Fruit fly (Drosophila melanogaster) whole organism, wandering third instar larva: ENCODE results near the gene CG15930.

Experiments used
- Abd-B ChIP-seq: fragments of >200 bp; optimal IDR thresholded peaks from 2 replicates; lab custom pipeline; 2017; ENCODE audit warnings: missing biosample characterization, missing genetic modification characterization
- CG32264 ChIP-seq: fragments of 200-800 bp; sonication (Bioruptor generic); optimal IDR thresholded peaks from 2 replicates; lab custom pipeline; 2016; ENCODE audit warnings: missing biosample characterization, missing genetic modification characterization
- CG9705 ChIP-seq: fragments of 200-800 bp; sonication (Bioruptor generic); optimal IDR thresholded peaks from 2 replicates; lab custom pipeline; 2018; ENCODE audit warnings: missing biosample characterization, mild to moderate bottlenecking, missing genetic modification characterization
- CrebA ChIP-seq: fragments of 200-800 bp; sonication (Bioruptor generic); optimal IDR thresholded peaks from 2 replicates; lab custom pipeline; 2016; ENCODE audit warnings: missing biosample characterization, mild to moderate bottlenecking, missing genetic modification characterization, borderline replicate concordance
- Dfd ChIP-seq: fragments of >200 bp; optimal IDR thresholded peaks from 2 replicates; lab custom pipeline; 2017; ENCODE audit warnings: missing biosample characterization, missing genetic modification characterization
- Dif ChIP-seq: fragments of 200-275, 200-300 bp; sonication (Bioruptor generic); optimal IDR thresholded peaks from 2 replicates; lab custom pipeline; 2018; ENCODE audit warnings: missing biosample characterization, missing genetic modification characterization; ENCODE audit not compliant: partially characterized antibody
- GATAd ChIP-seq: sonication (Bioruptor generic); optimal IDR thresholded peaks from 2 replicates; lab custom pipeline; 2016; ENCODE audit warnings: missing biosample characterization, missing genetic modification characterization
- HLH106 ChIP-seq: fragments of 200-800 bp; optimal IDR thresholded peaks from 3 replicates; lab custom pipeline; 2019; ENCODE audit warnings: missing biosample characterization, mild to moderate bottlenecking, missing genetic modification characterization, moderate library complexity
- Hnf4 ChIP-seq: fragments of 200-800 bp; sonication (Bioruptor generic); optimal IDR thresholded peaks from 2 replicates; lab custom pipeline; 2016; ENCODE audit warnings: missing biosample characterization, mild to moderate bottlenecking, missing genetic modification characterization
- Hr78 ChIP-seq: fragments of >200 bp; optimal IDR thresholded peaks from 2 replicates; lab custom pipeline; 2017; ENCODE audit warnings: missing biosample characterization, missing genetic modification characterization
- Hr83 ChIP-seq: fragments of 200-300 bp; sonication (Bioruptor generic); optimal IDR thresholded peaks from 2 replicates; lab custom pipeline; 2016; ENCODE audit warnings: missing biosample characterization, mild to moderate bottlenecking, missing genetic modification characterization, moderate library complexity; ENCODE audit not compliant: poor library complexity, severe bottlenecking
- Jra ChIP-seq: sonication (Bioruptor generic); optimal IDR thresholded peaks from 2 replicates; lab custom pipeline; 2016; ENCODE audit warnings: missing biosample characterization, missing genetic modification characterization
- Mio ChIP-seq: sonication (Bioruptor generic); optimal IDR thresholded peaks from 2 replicates; lab custom pipeline; 2016; ENCODE audit warnings: missing biosample characterization, missing genetic modification characterization
- Myc ChIP-seq: fragments of >200 bp; optimal IDR thresholded peaks from 2 replicates; lab custom pipeline; 2017
- N ChIP-seq: fragments of >200 bp; optimal IDR thresholded peaks from 2 replicates; lab custom pipeline; 2018; ENCODE audit warnings: missing biosample characterization, missing external identifiers, missing genetic modification characterization
- OdsH ChIP-seq: fragments of 200-800 bp; sonication (Bioruptor generic); optimal IDR thresholded peaks from 2 replicates; lab custom pipeline; 2016; ENCODE audit warnings: missing biosample characterization, mild to moderate bottlenecking, missing genetic modification characterization
- Sp1 ChIP-seq: fragments of 200-800 bp; sonication (Bioruptor generic); optimal IDR thresholded peaks from 3 replicates; lab custom pipeline; 2019; ENCODE audit warnings: missing biosample characterization, mild to moderate bottlenecking, missing genetic modification characterization, moderate library complexity
- Vsx2 ChIP-seq: fragments of 200-300, 225-300 bp; sonication (Bioruptor generic); optimal IDR thresholded peaks from 2 replicates; lab custom pipeline; 2018; ENCODE audit warnings: missing biosample characterization, missing genetic modification characterization; ENCODE audit not compliant: partially characterized antibody
- br ChIP-seq: fragments of 200-800 bp; sonication (Bioruptor generic); optimal IDR thresholded peaks from 2 replicates; lab custom pipeline; 2016; ENCODE audit warnings: missing biosample characterization, missing genetic modification characterization
- brk ChIP-seq: fragments of 200-800 bp; sonication (Bioruptor generic); optimal IDR thresholded peaks from 2 replicates; lab custom pipeline; 2016; ENCODE audit warnings: missing biosample characterization, mild to moderate bottlenecking, missing genetic modification characterization
- dl ChIP-seq, 2 experiments: fragments of 175-275, 200-275 bp in 1 of 2; fragments of 200-275 bp in 1 of 2; sonication (Bioruptor generic); optimal IDR thresholded peaks; lab custom pipeline; 2018; ENCODE audit warnings: mild to moderate bottlenecking in 2 of 2, missing biosample characterization in 2 of 2, missing genetic modification characterization in 2 of 2, moderate library complexity in 2 of 2; ENCODE audit not compliant: partially characterized antibody in 2 of 2, insufficient read depth in 1 of 2
- dmrt93B ChIP-seq: fragments of 200-800 bp; sonication (Bioruptor generic); optimal IDR thresholded peaks from 2 replicates; lab custom pipeline; 2018; ENCODE audit warnings: missing biosample characterization, mild to moderate bottlenecking, missing genetic modification characterization
- dsf ChIP-seq: sonication (Bioruptor generic); optimal IDR thresholded peaks from 2 replicates; lab custom pipeline; 2016; ENCODE audit warnings: missing biosample characterization, missing genetic modification characterization, borderline replicate concordance
- ey ChIP-seq: fragments of 200-800 bp; sonication (Bioruptor generic); optimal IDR thresholded peaks from 2 replicates; lab custom pipeline; 2016; ENCODE audit warnings: missing biosample characterization, missing genetic modification characterization
- foxo ChIP-seq, 2 experiments: fragments of 200-800 bp; sonication (Bioruptor generic); optimal IDR thresholded peaks; 2 replicates in 1 of 2; 3 replicates in 1 of 2; lab custom pipeline; 2016 to 2017; ENCODE audit warnings: missing biosample characterization in 2 of 2, missing genetic modification characterization in 2 of 2
- fru ChIP-seq: fragments of 200-800 bp; sonication (Bioruptor generic); optimal IDR thresholded peaks from 3 replicates; lab custom pipeline; 2016; ENCODE audit warnings: missing biosample characterization, mild to moderate bottlenecking, missing genetic modification characterization
- h ChIP-seq: fragments of 200-800 bp; sonication (Bioruptor generic); optimal IDR thresholded peaks from 3 replicates; lab custom pipeline; 2016; ENCODE audit warnings: missing biosample characterization, mild to moderate bottlenecking, missing genetic modification characterization
- jim ChIP-seq: fragments of 175-275, 200-325 bp; sonication (Bioruptor generic); optimal IDR thresholded peaks from 2 replicates; lab custom pipeline; 2016; ENCODE audit warnings: missing biosample characterization, mild to moderate bottlenecking, missing genetic modification characterization
- lola ChIP-seq: fragments of >200 bp; optimal IDR thresholded peaks from 2 replicates; lab custom pipeline; 2017; ENCODE audit warnings: missing biosample characterization, missing genetic modification characterization
- pan ChIP-seq: fragments of >200 bp; optimal IDR thresholded peaks from 2 replicates; lab custom pipeline; 2017
- psq ChIP-seq: fragments of 200-800 bp; sonication (Bioruptor generic); optimal IDR thresholded peaks from 3 replicates; lab custom pipeline; 2017; ENCODE audit warnings: missing biosample characterization, mild to moderate bottlenecking, missing genetic modification characterization, moderate library complexity
- rgr ChIP-seq: fragments of 200-800 bp; sonication (Bioruptor generic); optimal IDR thresholded peaks from 3 replicates; lab custom pipeline; 2016; ENCODE audit warnings: missing biosample characterization, mild to moderate bottlenecking, missing genetic modification characterization
- sv ChIP-seq: fragments of 200-800 bp; sonication (Bioruptor generic); optimal IDR thresholded peaks from 3 replicates; lab custom pipeline; 2016; ENCODE audit warnings: missing biosample characterization, missing genetic modification characterization
- usp ChIP-seq: fragments of >200 bp; optimal IDR thresholded peaks from 2 replicates; lab custom pipeline; 2017; ENCODE audit warnings: missing biosample characterization, missing genetic modification characterization

Gene CG15930

dm6 chrX:5311838-5312339, 5.2 kb downstream of the CG15930 start, which contains the start of the genes TrxT and dhd:
Gene TrxT (minus strand): TSS chrX:5311888.
Gene dhd (plus strand): TSS chrX:5312171.
- TF ChIP-seq Hr83 (GFP tag; lab: Kevin White, UChicago) (peak; percentile 43), Myc (lab: Kevin White, UChicago) (peak; percentile 32), lola (GFP tag; lab: Kevin White, UChicago) (no peak), Mio (GFP tag; lab: Kevin White, UChicago) (no peak), dmrt93B (GFP tag; lab: Kevin White, UChicago) (peak; percentile 29), Hnf4 (GFP tag; lab: Kevin White, UChicago) (no peak), Hr78 (GFP tag; lab: Kevin White, UChicago) (no peak), dl (GFP tag; optimal IDR thresholded peaks at IDR 0.05; lab: Kevin White, UChicago; ENCODE audit: insufficient read depth in 1 of 2, partially characterized antibody in 2 of 2) (no peak), h (GFP tag; lab: Kevin White, UChicago) (no peak), GATAd (GFP tag; lab: Kevin White, UChicago) (no peak), dsf (GFP tag; lab: Kevin White, UChicago) (no peak), HLH106 (tag; lab: Kevin White, UChicago) (peak; percentile 35), CrebA (GFP tag; lab: Kevin White, UChicago) (no peak), CG9705 (GFP tag; lab: Kevin White, UChicago) (no peak), Sp1 (peak; percentile 34), CG32264 (GFP tag; lab: Kevin White, UChicago) (no peak)

dm6 chrX:5308963-5309362, 8.1 kb downstream of the CG15930 start, which contains the start of the genes Cdk7 and snf:
Gene Cdk7 (minus strand): TSS chrX:5308983.
Gene snf (plus strand): TSS chrX:5309242.
- TF ChIP-seq jim (GFP tag; lab: Kevin White, UChicago): no peak
- peak; percentile 33 for TF ChIP-seq ey
- no peak for TF ChIP-seq brk (GFP tag; lab: Kevin White, UChicago)
- peak in 1 of 2 experiments; percentile 63 for TF ChIP-seq foxo (GFP tag; optimal IDR thresholded peaks at IDR 0.05; lab: Kevin White, UChicago)
- TF ChIP-seq Abd-B (GFP tag; lab: Kevin White, UChicago): no peak
- peak; percentile 20 for TF ChIP-seq Hr83 (GFP tag; lab: Kevin White, UChicago)
- no peak for TF ChIP-seq CG32264 (GFP tag; lab: Kevin White, UChicago)
- TF ChIP-seq Dif (GFP tag; lab: Kevin White, UChicago): no peak
- peak; percentile 47 for TF ChIP-seq rgr (GFP tag; lab: Kevin White, UChicago)
- TF ChIP-seq OdsH (GFP tag; lab: Kevin White, UChicago): peak; percentile 28
- TF ChIP-seq Vsx2 (GFP tag; lab: Kevin White, UChicago): peak; percentile 30
- no peak for TF ChIP-seq N (GFP tag; lab: Kevin White, UChicago)
- no peak for TF ChIP-seq GATAd (GFP tag; lab: Kevin White, UChicago)
- TF ChIP-seq pan: no peak
- peak; percentile 8 for TF ChIP-seq sv (GFP tag; lab: Kevin White, UChicago)
- peak; percentile 43 for TF ChIP-seq HLH106 (tag; lab: Kevin White, UChicago)
- TF ChIP-seq br (GFP tag; lab: Kevin White, UChicago): no peak
- peak; percentile 49 for TF ChIP-seq fru
- TF ChIP-seq psq (GFP tag; lab: Kevin White, UChicago): peak; percentile 32
- no peak for TF ChIP-seq Jra
- TF ChIP-seq Myc (lab: Kevin White, UChicago): peak; percentile 56
- TF ChIP-seq Dfd: no peak
- no peak for TF ChIP-seq dsf (GFP tag; lab: Kevin White, UChicago)
- TF ChIP-seq Sp1: peak; percentile 24
- TF ChIP-seq dl (GFP tag; optimal IDR thresholded peaks at IDR 0.05; lab: Kevin White, UChicago; ENCODE audit: insufficient read depth in 1 of 2, partially characterized antibody in 2 of 2): no peak

dm6 chrX:5307317-5307716, 9.8 kb downstream of the CG15930 start, which contains the start of gene CG17764:
Gene CG17764 (minus strand): TSS chrX:5307417.
- no peak for TF ChIP-seq dsf (GFP tag; lab: Kevin White, UChicago)
- no peak for TF ChIP-seq OdsH (GFP tag; lab: Kevin White, UChicago)
- TF ChIP-seq dmrt93B (GFP tag; lab: Kevin White, UChicago): no peak
- TF ChIP-seq usp: no peak
- no peak for TF ChIP-seq foxo (GFP tag; optimal IDR thresholded peaks at IDR 0.05; lab: Kevin White, UChicago)
- TF ChIP-seq dl (GFP tag; optimal IDR thresholded peaks at IDR 0.05; lab: Kevin White, UChicago; ENCODE audit: insufficient read depth in 1 of 2, partially characterized antibody in 2 of 2): no peak
- no peak for TF ChIP-seq CrebA (GFP tag; lab: Kevin White, UChicago)
- no peak for TF ChIP-seq rgr (GFP tag; lab: Kevin White, UChicago)
- TF ChIP-seq Dfd: no peak
- no peak for TF ChIP-seq GATAd (GFP tag; lab: Kevin White, UChicago)
- no peak for TF ChIP-seq N (GFP tag; lab: Kevin White, UChicago)
- TF ChIP-seq Abd-B (GFP tag; lab: Kevin White, UChicago): no peak
